Worm (Caenorhabditis elegans) whole organism, dauer: ENCODE measurements around the gene Y65A5A.1.

Source experiments
- unc-62 ChIP-seq: sonication (generic microtip); optimal IDR thresholded peaks from 2 replicates; lab custom pipeline; 2017; ENCODE audit warnings: missing biosample characterization, missing genetic modification reagents, missing genetic modification characterization

The Y65A5A.1 gene

DNA sequence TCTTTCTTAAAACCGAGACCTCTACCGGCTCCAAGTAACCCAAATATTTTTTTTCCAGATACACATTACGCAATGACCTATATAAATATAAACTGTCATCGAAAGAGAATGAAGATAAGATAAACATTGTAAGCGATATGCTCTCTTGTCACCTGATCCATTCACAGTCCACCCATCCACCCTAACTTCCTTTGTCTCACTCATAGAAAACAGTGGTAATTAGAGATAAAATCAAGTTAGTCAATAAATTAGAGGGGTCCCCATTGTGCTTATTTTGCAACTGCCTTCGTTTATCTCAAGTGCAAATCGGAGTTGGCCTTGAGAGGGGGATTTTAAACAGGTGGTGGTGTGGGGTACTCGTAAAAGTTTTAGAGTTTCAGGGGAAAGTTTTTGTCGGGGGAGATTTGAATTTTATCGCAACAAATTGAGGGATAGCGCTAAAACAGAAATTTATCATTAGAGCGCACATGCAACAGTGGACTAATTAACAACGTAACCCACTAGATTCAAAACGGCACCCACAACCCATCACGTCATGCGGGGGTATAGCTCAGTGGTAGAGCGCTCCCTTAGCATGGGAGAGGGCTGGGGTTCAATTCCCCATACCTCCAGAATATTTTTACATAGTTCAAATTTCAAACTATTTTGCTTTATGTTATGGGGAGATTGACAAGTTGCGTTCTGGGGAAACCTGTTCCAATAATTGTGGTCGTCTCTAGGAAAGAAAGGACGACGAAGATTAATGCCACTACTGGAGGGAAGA, 1.6 kb downstream of the Y65A5A.1 start:
- TF ChIP-seq unc-62 (GFP tag; lab: Kevin White, UChicago), result no peak

DNA sequence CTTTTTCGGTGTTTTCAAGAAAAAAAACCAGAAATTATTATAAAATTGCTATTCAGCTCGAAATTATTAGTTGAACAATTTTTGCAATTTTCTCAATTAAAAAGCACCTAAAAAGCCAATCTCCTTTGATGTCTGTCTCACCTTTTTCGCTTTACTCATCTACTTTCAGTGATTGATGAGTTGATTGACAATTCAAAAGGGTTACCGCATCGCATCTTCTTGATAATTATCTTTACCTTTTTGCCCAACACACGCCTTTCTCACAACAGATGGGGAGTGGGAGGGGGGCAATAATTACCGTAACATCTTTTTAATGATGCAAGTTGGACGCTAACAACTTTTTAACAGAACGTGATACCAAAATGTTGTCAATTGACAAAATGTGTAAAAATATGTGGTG, 3.0 kb downstream of the Y65A5A.1 start:
- TF ChIP-seq unc-62 (GFP tag; lab: Kevin White, UChicago), result no peak

DNA sequence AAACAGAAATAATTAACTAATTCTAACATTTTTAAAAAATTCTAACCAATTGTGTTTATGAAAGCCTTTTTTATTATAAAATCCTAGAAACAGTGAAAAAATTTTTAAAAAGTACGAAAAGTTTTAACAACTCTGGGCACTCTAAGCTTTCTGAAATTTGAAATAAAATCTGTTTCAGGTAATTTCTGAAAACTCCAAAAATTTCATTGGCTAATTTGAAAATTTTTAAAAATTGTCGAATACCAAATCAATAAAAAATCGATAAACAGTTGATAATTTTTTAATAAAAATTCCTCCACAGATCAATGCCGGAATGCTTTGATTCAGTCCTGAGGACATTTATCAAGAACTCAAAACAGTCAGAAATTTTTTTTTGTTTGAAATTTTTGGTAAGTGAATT, 6.0 kb downstream of the Y65A5A.1 start, which contains the start of gene Y65A5A.24:
Y65A5A.24 (plus strand) TSS at position 301 of the 400 bp plus-strand sequence.
- TF ChIP-seq unc-62 (GFP tag; lab: Kevin White, UChicago), result no peak

DNA sequence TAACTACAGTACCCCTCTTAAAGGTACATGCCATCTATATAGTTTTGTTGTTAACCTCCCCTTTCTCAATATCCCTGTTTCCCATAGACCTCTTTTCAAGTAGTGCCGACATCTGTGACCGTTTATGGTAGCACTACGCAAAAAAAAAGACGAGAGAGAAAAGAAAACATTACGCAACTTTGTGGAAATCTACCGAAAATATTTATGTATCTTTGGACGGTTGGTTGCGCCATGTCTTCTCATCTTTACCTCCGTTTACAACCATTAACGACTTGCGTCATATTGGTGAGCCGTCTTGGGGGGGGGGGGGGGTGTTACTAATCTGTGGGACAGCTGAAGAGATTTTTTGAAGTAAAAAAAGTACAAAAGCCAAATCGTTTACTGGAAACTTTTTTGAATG, 8.2 kb downstream of the Y65A5A.1 start:
- TF ChIP-seq unc-62 (GFP tag; lab: Kevin White, UChicago), result no peak

DNA sequence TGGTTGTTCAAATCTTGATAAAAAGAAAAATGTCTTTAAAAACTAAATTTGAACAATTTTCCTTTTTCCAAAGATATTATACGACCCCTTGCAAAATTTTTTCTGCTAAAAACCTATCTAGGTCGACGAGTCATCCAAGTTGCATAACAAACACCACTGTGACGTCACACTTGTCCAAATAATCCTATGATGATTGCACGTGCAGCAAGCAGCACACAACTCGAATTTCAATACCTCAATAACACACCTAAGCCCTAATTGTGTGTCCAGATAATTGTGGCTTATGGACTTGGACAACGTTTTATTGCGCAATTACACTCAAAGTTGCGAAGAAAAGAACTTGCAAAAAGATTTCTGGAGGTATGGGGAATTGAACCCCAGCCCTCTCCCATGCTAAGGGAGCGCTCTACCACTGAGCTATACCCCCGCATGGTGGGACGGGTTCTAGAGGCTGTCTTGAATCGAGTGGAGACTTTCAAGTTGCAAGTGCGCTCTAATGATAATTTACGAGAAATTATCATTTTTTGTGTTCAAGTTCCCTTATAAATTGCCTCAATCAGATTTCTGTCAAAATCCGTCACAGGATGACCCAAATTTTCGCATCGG, 10.7 kb downstream of the Y65A5A.1 start:
- no peak for TF ChIP-seq unc-62 (GFP tag; lab: Kevin White, UChicago)

DNA sequence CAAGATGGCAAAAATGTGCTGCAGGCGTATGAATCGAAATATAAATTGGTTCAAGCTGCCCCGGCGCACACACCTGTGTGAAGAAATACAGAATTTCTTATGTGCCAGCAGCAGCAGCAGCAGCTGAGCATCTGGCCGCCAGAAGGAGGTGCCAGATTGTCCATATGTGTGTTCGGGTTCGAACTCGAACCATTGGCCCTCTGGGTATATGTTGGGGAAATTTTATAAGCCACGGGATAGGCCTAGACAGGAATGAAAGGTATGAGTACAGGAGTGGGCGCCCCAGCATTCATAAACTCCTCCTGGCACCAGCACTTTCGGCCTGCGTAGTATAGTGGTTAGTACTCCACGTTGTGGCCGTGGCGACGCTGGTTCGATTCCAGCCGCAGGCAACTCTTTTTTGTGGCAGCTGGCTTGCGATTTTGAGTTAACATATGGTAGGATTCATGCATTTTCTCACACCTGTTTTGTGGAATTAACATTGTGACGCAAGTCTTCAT, 11.4 kb downstream of the Y65A5A.1 start:
- TF ChIP-seq unc-62 (GFP tag; lab: Kevin White, UChicago), result no peak

DNA sequence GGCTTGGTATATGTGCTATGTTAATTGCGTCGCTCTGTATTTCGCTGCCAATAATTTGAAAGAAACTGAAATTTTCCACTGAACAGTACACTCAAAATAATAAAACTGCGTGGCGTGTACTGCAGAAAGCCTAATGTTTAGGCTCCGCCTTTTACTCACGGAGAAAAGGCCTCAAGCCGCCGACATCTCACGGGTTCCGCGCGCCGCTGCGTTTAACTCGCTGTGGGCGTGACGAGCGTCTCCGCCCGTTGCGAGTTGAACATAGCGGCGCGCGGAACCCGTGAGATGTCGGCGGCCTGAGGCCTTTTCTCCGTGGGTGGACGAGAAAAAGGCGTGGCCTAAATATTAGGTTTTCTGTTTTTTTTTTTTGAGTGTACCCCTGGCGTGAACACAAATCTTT, 15.0 kb downstream of the Y65A5A.1 start:
- TF ChIP-seq unc-62 (GFP tag; lab: Kevin White, UChicago), result no peak

DNA sequence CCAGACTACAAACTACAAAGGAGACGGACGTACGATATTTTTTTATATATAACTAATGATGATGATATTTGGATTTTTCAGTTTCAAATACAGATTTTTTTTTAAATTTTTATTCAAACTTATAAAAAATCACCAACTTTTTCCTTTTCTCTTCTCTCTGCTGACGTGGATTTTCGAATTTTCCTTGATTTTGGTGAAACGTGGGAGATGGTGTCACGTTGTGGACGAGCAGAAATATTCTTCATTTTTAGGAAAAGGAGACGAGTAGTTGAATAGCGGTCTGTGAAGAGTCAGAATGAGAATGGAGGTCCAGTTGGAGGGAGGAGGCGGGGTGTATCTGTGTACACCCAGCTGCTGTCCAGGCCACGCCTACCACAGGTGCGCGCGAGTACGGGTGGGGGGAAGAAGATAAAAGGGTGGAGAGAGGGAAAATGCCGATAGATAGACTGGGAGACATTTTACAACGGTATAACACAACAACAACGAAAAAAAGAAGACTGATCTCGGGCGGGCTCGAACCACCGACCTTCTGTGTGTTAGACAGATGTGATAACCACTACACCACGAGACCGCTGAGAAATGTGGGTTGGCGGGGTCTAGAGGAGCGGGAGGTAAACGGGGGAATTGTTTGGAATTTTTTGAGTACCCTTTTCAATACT, 17.6 kb downstream of the Y65A5A.1 start, which contains the start of gene Y7A9D.1:
Y7A9D.1 (minus strand) TSS at position 283 of the 659 bp plus-strand sequence.
- no peak for TF ChIP-seq unc-62 (GFP tag; lab: Kevin White, UChicago)

DNA sequence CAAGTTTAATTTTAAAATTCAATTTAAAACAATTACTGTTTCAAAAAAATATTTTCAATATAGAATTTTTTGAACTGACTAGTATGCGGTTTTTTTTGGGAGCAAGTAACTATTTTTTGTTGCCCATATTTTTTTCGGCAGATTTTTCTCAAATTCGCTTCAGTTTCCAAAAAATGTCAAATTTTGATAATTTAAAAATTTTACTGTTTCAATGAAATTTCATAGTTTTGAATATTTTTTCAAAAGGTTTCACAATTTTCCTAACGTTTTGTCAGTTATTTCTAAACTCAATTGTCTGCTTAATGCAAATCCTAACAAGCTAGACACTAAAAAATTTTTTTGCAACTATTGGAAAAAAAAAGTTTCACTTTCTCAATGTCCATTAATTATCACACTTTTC, 18.7 kb downstream of the Y65A5A.1 start:
- TF ChIP-seq unc-62 (GFP tag; lab: Kevin White, UChicago), result no peak

DNA sequence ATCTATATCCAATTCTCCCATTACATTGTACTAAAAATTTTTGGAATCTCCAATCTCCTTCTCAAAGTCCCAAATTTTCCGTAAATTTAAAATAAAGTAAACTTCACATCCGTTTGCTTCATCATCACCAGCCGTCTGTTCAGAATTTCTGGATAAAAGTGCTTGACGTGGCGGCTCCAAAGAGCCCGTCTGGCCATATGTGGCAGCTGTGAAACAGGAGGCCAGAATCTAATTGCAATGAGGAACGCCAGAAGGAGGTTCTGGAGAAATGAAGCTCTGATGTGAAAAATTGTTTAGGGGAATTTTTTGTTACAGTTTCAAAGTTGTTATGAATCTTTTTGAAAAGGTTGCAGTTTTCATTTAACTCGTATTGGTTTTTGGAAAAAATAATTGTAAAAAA, 19.3 kb downstream of the Y65A5A.1 start:
- no peak for TF ChIP-seq unc-62 (GFP tag; lab: Kevin White, UChicago)

DNA sequence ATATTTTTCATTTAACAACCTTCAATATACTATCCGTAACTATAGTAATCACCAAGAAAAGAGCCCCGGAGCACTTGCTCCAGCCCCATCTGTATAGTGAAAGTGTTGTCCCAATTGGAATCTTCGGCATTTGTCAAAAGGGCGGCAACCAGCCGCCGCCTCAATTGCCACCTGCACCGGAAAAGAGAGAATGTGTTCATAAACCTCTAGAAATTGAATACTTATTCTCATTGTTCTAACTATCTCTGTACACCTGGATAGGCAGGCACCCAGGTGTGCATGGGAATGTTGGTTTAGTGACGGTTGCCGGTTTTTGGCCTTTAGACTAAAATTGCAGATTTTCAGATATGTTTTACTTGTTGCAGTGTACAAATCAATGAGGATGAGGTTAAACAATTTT, 21.7 kb downstream of the Y65A5A.1 start:
- TF ChIP-seq unc-62 (GFP tag; lab: Kevin White, UChicago), result no peak

DNA sequence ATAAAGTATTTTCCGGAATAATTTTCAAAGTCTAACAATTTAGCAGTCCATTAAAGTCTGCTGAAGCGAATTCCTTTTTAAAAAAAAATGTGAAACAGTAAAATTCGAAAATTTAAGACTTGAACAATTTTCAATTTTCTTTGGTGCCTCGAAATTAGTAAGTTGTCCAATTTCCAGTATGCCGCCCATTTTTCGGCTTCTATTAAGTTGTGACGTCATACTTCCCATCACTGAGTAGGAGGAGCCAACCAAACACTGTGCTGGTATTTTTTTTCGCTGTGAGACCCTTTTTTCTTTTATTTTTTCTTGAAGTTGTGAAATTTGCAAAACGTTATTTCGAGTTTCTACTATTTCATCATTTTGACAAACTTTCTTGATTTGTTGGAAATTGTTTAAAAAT, 29.0 kb downstream of the Y65A5A.1 start:
- TF ChIP-seq unc-62 (GFP tag; lab: Kevin White, UChicago), result no peak

DNA sequence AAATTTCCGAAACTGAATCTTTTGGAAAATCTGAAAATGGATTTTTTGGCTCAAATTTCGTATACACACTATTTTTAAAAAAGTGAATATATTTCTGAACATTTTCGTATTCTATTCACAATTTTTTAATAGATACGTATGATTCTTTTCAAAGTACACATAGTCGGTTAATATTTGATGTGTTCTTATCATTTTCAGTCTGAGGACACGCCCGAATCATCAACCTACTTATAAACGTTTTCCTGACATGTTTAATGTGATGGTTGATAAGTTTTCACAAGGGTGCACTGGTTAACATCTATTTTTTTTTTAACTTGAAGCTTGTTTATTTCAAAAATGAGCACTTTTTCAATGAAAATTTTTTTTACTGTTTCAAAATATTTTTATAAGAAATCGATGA, 35.0 kb downstream of the Y65A5A.1 start:
- no peak for TF ChIP-seq unc-62 (GFP tag; lab: Kevin White, UChicago)

DNA sequence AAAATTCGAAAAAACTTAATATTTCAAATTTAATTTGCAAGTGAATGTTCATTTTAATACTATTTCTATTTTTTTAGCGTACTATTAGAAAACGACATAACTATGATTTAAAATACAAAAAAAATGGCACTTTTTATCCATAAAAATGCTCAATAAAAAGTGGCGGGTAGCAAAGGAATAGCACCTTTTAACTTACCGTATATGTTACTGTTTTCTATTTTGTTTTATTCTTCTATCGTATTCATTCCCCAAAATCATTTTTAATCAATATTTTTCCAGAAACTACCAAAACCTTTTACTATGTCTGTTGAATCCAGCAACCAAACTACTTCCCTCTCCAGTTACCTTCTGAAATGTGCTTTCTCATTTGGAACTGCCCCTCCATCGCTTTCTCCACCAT, 48.9 kb downstream of the Y65A5A.1 start, which contains the start of gene C35D6.4:
C35D6.4 (plus strand) TSS at position 301 of the 400 bp plus-strand sequence.
- TF ChIP-seq unc-62 (GFP tag; lab: Kevin White, UChicago), result no peak
